Worm (Caenorhabditis elegans) whole organism, L4 larva: Measurements from ENCODE around the gene F22D3.4.

ENCODE experiments used
- F10B5.3 ChIP-seq: sonication (generic microtip); optimal IDR thresholded peaks from 2 replicates; lab custom pipeline; 2016; ENCODE audit warnings: mild to moderate bottlenecking, missing genetic modification characterization, missing compliant biosample characterization
- F37D6.2 ChIP-seq: sonication (generic microtip); optimal IDR thresholded peaks from 2 replicates; lab custom pipeline; 2016; ENCODE audit warnings: mild to moderate bottlenecking, missing genetic modification characterization, missing compliant biosample characterization
- F49E8.2 ChIP-seq: sonication (generic microtip); optimal IDR thresholded peaks from 2 replicates; lab custom pipeline; 2016; ENCODE audit warnings: missing compliant biosample characterization, mild to moderate bottlenecking, missing genetic modification characterization, borderline replicate concordance
- T20F7.1 ChIP-seq: fragments of 200-800 bp; sonication (Bioruptor generic); optimal IDR thresholded peaks from 2 replicates; lab custom pipeline; 2018; ENCODE audit warnings: mild to moderate bottlenecking, missing genetic modification characterization, missing compliant biosample characterization
- T26A8.4 ChIP-seq: fragments of 200-800 bp; sonication (Bioruptor generic); IDR thresholded peaks from 2 replicates; pipeline ENCODE4 v1.3.6; 2022; ENCODE audit warnings: missing genetic modification characterization, missing compliant biosample characterization
- Y5F2A.4 ChIP-seq: fragments of 200-800 bp; sonication (Bioruptor generic); optimal IDR thresholded peaks from 2 replicates; lab custom pipeline; 2018; ENCODE audit warnings: mild to moderate bottlenecking, missing genetic modification characterization, missing compliant biosample characterization
- Y75B8A.6 ChIP-seq: fragments of 200-800 bp; sonication (Bioruptor generic); IDR thresholded peaks from 2 replicates; pipeline ENCODE4 v1.3.6; 2022; ENCODE audit warnings: missing genetic modification reagents, missing genetic modification characterization, missing compliant biosample characterization
- ZK337.2 ChIP-seq: fragments of 200-800 bp; sonication (Bioruptor generic); IDR thresholded peaks from 2 replicates; pipeline ENCODE4 v1.3.6; 2022; ENCODE audit warnings: missing genetic modification reagents, missing genetic modification characterization, missing compliant biosample characterization
- ZK546.5 ChIP-seq, 2 experiments: sonication (generic microtip); optimal IDR thresholded peaks; 2 replicates each; lab custom pipeline; 2017; ENCODE audit warnings: missing biosample characterization in 2 of 2, missing genetic modification characterization in 2 of 2
- ama-1 ChIP-seq: fragments of 150-350 bp; optimal IDR thresholded peaks from 2 replicates; lab custom pipeline; 2014; ENCODE audit warnings: inconsistent platforms, mixed read lengths
- ceh-20 ChIP-seq: fragments of 200-800 bp; sonication (Bioruptor generic); IDR thresholded peaks from 2 replicates; pipeline ENCODE4 v1.3.6; 2022; ENCODE audit warnings: missing genetic modification reagents, missing genetic modification characterization, missing compliant biosample characterization
- ceh-44 ChIP-seq: fragments of 200-800 bp; sonication (Bioruptor generic); IDR thresholded peaks from 2 replicates; pipeline ENCODE4 v1.3.6; 2022; ENCODE audit warnings: missing genetic modification reagents, missing genetic modification characterization, missing compliant biosample characterization
- ceh-82 ChIP-seq: sonication (generic microtip); optimal IDR thresholded peaks from 2 replicates; lab custom pipeline; 2017; ENCODE audit warnings: missing biosample characterization, missing genetic modification characterization
- daf-12 ChIP-seq: fragments of 150-350 bp; optimal IDR thresholded peaks from 2 replicates; lab custom pipeline; 2014; ENCODE audit warnings: missing biosample characterization, missing genetic modification reagents, missing genetic modification characterization
- daf-16 ChIP-seq, 3 experiments: sonication (generic microtip); optimal IDR thresholded peaks; 2 replicates each; lab custom pipeline; 2016 to 2017; ENCODE audit warnings: missing genetic modification characterization in 3 of 3, missing genetic modification reagents in 3 of 3, mild to moderate bottlenecking in 2 of 3, missing compliant biosample characterization in 2 of 3, missing biosample characterization in 1 of 3, moderate library complexity in 1 of 3
- daf-19 ChIP-seq: fragments of 200-800 bp; sonication (Bioruptor generic); conservative IDR thresholded peaks from 2 replicates; pipeline ENCODE4 v1.3.6; 2022; ENCODE audit warnings: missing genetic modification characterization, missing compliant biosample characterization
- daf-8 ChIP-seq: fragments of 200-800 bp; sonication (Bioruptor generic); IDR thresholded peaks from 2 replicates; pipeline ENCODE4 v1.3.6; 2022; ENCODE audit warnings: missing genetic modification characterization, missing compliant biosample characterization
- dmd-6 ChIP-seq: fragments of 200-800 bp; sonication (Bioruptor generic); IDR thresholded peaks from 2 replicates; pipeline ENCODE4 v1.3.6; 2022; ENCODE audit warnings: missing genetic modification reagents, missing genetic modification characterization, missing compliant biosample characterization
- dmd-8 ChIP-seq: fragments of 200-800 bp; sonication (Bioruptor generic); IDR thresholded peaks from 2 replicates; pipeline ENCODE4 v1.3.6; 2022; ENCODE audit warnings: missing genetic modification characterization, missing compliant biosample characterization
- dpl-1 ChIP-seq: fragments of 150-350 bp; optimal IDR thresholded peaks from 2 replicates; lab custom pipeline; 2014; ENCODE audit warnings: missing biosample characterization, missing genetic modification reagents, missing genetic modification characterization
- duxl-1 ChIP-seq: sonication (generic microtip); optimal IDR thresholded peaks from 2 replicates; lab custom pipeline; 2016; ENCODE audit warnings: mild to moderate bottlenecking, missing genetic modification characterization, moderate library complexity, missing compliant biosample characterization; ENCODE audit not compliant: poor library complexity
- egl-27 ChIP-seq: sonication (generic microtip); optimal IDR thresholded peaks from 3 replicates; lab custom pipeline; 2017; ENCODE audit warnings: missing biosample characterization, missing genetic modification reagents, missing genetic modification characterization
- egl-43 ChIP-seq: fragments of 200-800 bp; sonication (Bioruptor generic); IDR thresholded peaks from 2 replicates; pipeline ENCODE4 v1.3.6; 2022; ENCODE audit warnings: missing genetic modification reagents, missing genetic modification characterization, missing compliant biosample characterization
- fos-1 ChIP-seq: fragments of 150-350 bp; optimal IDR thresholded peaks from 2 replicates; lab custom pipeline; 2014; ENCODE audit warnings: missing biosample characterization, missing genetic modification characterization
- gei-8 ChIP-seq: fragments of 200-800 bp; sonication (Bioruptor generic); optimal IDR thresholded peaks from 2 replicates; lab custom pipeline; 2018; ENCODE audit warnings: mild to moderate bottlenecking, missing genetic modification characterization, missing compliant biosample characterization
- hif-1 ChIP-seq, 2 experiments: sonication (generic microtip); optimal IDR thresholded peaks; 2 replicates each; lab custom pipeline; 2016 to 2017; ENCODE audit warnings: missing compliant biosample characterization in 2 of 2, missing genetic modification characterization in 2 of 2, missing genetic modification reagents in 2 of 2, missing genotype in 2 of 2, mild to moderate bottlenecking in 1 of 2
- hlh-11 ChIP-seq: fragments of 200-800 bp; sonication (Bioruptor generic); optimal IDR thresholded peaks from 2 replicates; lab custom pipeline; 2018; ENCODE audit warnings: mild to moderate bottlenecking, missing genetic modification characterization, missing compliant biosample characterization
- hlh-30 ChIP-seq: sonication (generic microtip); optimal IDR thresholded peaks from 2 replicates; lab custom pipeline; 2017; ENCODE audit warnings: antibody characterized with exemption, mild to moderate bottlenecking, missing genetic modification characterization, missing compliant biosample characterization; ENCODE audit not compliant: insufficient read depth
- hmg-1.1 ChIP-seq: fragments of 200-800 bp; sonication (Bioruptor generic); IDR thresholded peaks from 2 replicates; pipeline ENCODE4 v1.3.6; 2022; ENCODE audit warnings: missing genetic modification reagents, missing genetic modification characterization, missing compliant biosample characterization
- lin-39 ChIP-seq: fragments of 150-350 bp; optimal IDR thresholded peaks from 2 replicates; lab custom pipeline; 2014; ENCODE audit warnings: missing biosample characterization, missing genetic modification reagents, missing genetic modification characterization
- mep-1 ChIP-seq: fragments of 150-350 bp; sonication (generic microtip); optimal IDR thresholded peaks from 3 replicates; lab custom pipeline; 2014; ENCODE audit warnings: missing biosample characterization, missing genetic modification characterization
- nhr-11 ChIP-seq: fragments of 150-350 bp; optimal IDR thresholded peaks from 2 replicates; lab custom pipeline; 2014; ENCODE audit warnings: missing biosample characterization, missing genetic modification characterization
- nhr-28 ChIP-seq: fragments of 150-350 bp; optimal IDR thresholded peaks from 2 replicates; lab custom pipeline; 2014; ENCODE audit warnings: missing biosample characterization, missing genetic modification characterization
- nhr-41 ChIP-seq: fragments of 200-800 bp; sonication (Bioruptor generic); IDR thresholded peaks from 2 replicates; pipeline ENCODE4 v1.3.6; 2022; ENCODE audit warnings: missing genetic modification reagents, missing genetic modification characterization, missing compliant biosample characterization
- nhr-42 ChIP-seq: fragments of 200-800 bp; sonication (Bioruptor generic); IDR thresholded peaks from 2 replicates; pipeline ENCODE4 v1.3.6; 2022; ENCODE audit warnings: missing genetic modification characterization, missing compliant biosample characterization
- nhr-76 ChIP-seq: fragments of 150-350 bp; optimal IDR thresholded peaks from 2 replicates; lab custom pipeline; 2014; ENCODE audit warnings: missing biosample characterization, missing genetic modification characterization
- nhr-77 ChIP-seq: fragments of 150-350 bp; optimal IDR thresholded peaks from 2 replicates; lab custom pipeline; 2014; ENCODE audit warnings: missing biosample characterization, missing genetic modification characterization
- pha-4 ChIP-seq, 2 experiments: fragments of 150-350 bp in 1 of 2; fragments of 200-800 bp in 1 of 2; sonication (Bioruptor generic) in 1 of 2; IDR thresholded peaks in 1 of 2; optimal IDR thresholded peaks in 1 of 2; 2 replicates each; pipeline versions ENCODE4 v1.3.6 to Lab custom; 2014 to 2022; ENCODE audit warnings: missing genetic modification characterization in 2 of 2, missing genetic modification reagents in 2 of 2, missing biosample characterization in 1 of 2, missing compliant biosample characterization in 1 of 2
- pqm-1 ChIP-seq: sonication (generic microtip); optimal IDR thresholded peaks from 2 replicates; lab custom pipeline; 2017; ENCODE audit warnings: missing biosample characterization, missing genetic modification characterization
- rbr-2 ChIP-seq: sonication (generic microtip); optimal IDR thresholded peaks from 2 replicates; lab custom pipeline; 2016; ENCODE audit warnings: missing genotype, missing genetic modification characterization, missing compliant biosample characterization
- snpc-1.2 ChIP-seq: fragments of 200-800 bp; sonication (Bioruptor generic); IDR thresholded peaks from 2 replicates; pipeline ENCODE4 v1.3.6; 2022; ENCODE audit warnings: missing genetic modification reagents, missing genetic modification characterization, missing compliant biosample characterization
- spr-3 ChIP-seq: fragments of 200-800 bp; sonication (Bioruptor generic); optimal IDR thresholded peaks from 2 replicates; lab custom pipeline; 2018; ENCODE audit warnings: mild to moderate bottlenecking, missing genetic modification characterization, missing compliant biosample characterization
- unc-130 ChIP-seq: sonication (generic microtip); optimal IDR thresholded peaks from 2 replicates; lab custom pipeline; 2016; ENCODE audit warnings: missing genetic modification reagents, missing genetic modification characterization, missing compliant biosample characterization
- unc-39 ChIP-seq: sonication (generic microtip); optimal IDR thresholded peaks from 2 replicates; lab custom pipeline; 2017; ENCODE audit warnings: missing biosample characterization, missing genetic modification characterization
- zag-1 ChIP-seq: fragments of 150-350 bp; optimal IDR thresholded peaks from 2 replicates; lab custom pipeline; 2014; ENCODE audit warnings: missing biosample characterization, missing genetic modification characterization
- zfp-3 ChIP-seq: fragments of 200-800 bp; sonication (Bioruptor generic); conservative IDR thresholded peaks from 2 replicates; pipeline ENCODE4 v1.3.6; 2022; ENCODE audit warnings: missing genetic modification reagents, missing genetic modification characterization, missing compliant biosample characterization
- ztf-11 ChIP-seq: fragments of 150-350 bp; optimal IDR thresholded peaks from 2 replicates; lab custom pipeline; 2014; ENCODE audit warnings: missing biosample characterization, missing genetic modification characterization

F22D3.4 gene

ce11 chrII:6888211-6888610, 39.2 kb downstream of the F22D3.4 start (continued):
- no peak for TF ChIP-seq unc-39 (tag; lab: Kevin White, UChicago)
- peak; percentile 93 for TF ChIP-seq zfp-3 (GFP tag; lab: Robert Waterston, UW)
- TF ChIP-seq daf-8 (GFP tag; lab: Robert Waterston, UW) = no peak
- no peak for TF ChIP-seq egl-27 (tag; lab: Kevin White, UChicago)
- no peak for TF ChIP-seq F37D6.2 (tag; lab: Kevin White, UChicago)
- peak; percentile 27 to 63 for TF ChIP-seq daf-16 (GFP tag; optimal IDR thresholded peaks at IDR 0.05; lab: Kevin White, UChicago)
- TF ChIP-seq daf-16 (tag; optimal IDR thresholded peaks at IDR 0.05; lab: Kevin White, UChicago) = peak; percentile 64
- TF ChIP-seq T20F7.1 (GFP tag; lab: Kevin White, UChicago) = peak; percentile 69
- TF ChIP-seq F10B5.3 = no peak
- TF ChIP-seq ceh-20 (GFP tag; lab: Robert Waterston, UW) = 0 out of 2 replicates have a peak, but pooled peaks have one; percentile 28
- no peak for TF ChIP-seq gei-8 (GFP tag; lab: Kevin White, UChicago)
- no peak for TF ChIP-seq ceh-44 (GFP tag; lab: Robert Waterston, UW)
- TF ChIP-seq daf-19 = no peak
- TF ChIP-seq nhr-28 (tag; lab: Kevin White, UChicago) = peak; percentile 49
- TF ChIP-seq snpc-1.2 (GFP tag; lab: Robert Waterston, UW) = no peak
- TF ChIP-seq hif-1 (tag; optimal IDR thresholded peaks at IDR 0.05; lab: Kevin White, UChicago) = no peak
- peak; percentile 8 for TF ChIP-seq nhr-76 (tag; lab: Kevin White, UChicago)
- TF ChIP-seq dpl-1 (GFP tag; lab: Kevin White, UChicago) = no peak
- TF ChIP-seq hlh-30 (tag; lab: Kevin White, UChicago) = peak; percentile 22
- TF ChIP-seq spr-3 = no peak
- peak; percentile 90 for TF ChIP-seq mep-1 (tag; lab: Kevin White, UChicago)
- TF ChIP-seq nhr-11 (tag; lab: Kevin White, UChicago) = no peak
- no peak for TF ChIP-seq ZK337.2
- no peak for TF ChIP-seq lin-39 (tag; lab: Kevin White, UChicago)
- TF ChIP-seq egl-43 (GFP tag; lab: Robert Waterston, UW) = no peak
- no peak for TF ChIP-seq fos-1
- no peak for TF ChIP-seq nhr-41
- TF ChIP-seq nhr-77 = peak; percentile 80
- TF ChIP-seq hlh-11 = peak; percentile 55

DNA sequence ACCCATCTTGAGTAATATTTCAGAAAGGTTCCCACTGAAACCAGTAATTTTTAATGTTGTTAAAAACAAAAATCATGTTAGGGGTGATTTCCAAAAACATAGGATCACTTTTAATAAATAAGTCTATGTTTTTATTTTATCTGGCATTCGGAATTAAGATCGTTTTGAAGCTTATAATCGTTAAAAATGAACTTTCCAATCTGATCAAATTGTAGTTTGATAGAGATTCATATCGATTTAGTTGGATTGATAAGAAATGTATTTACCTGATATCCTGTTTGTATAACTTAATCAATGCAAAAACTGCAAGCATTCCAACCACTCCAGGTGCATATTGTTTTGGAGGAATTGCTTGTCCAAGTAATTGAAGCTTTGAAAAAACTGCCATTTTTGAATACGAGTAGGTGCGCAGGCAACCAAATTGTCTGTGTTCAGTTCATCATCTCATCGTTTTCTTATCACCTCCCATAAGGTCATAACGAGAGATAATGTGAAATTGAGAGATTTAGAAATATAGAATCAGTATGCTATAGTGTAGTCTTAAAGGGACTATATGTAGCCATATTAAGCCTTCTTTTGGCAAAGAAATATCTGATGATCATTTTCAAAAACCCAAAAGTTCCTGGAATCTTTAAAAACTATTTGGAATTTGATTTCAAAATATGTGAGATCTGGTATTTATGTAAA, 39.9 kb downstream of the F22D3.4 start, which contains the start of gene pmp-2:
Gene pmp-2, minus strand, starts transcription at position 487 of the 687 bp plus-strand sequence.
- TF ChIP-seq pqm-1 = peak; percentile 29
- TF ChIP-seq F49E8.2 (tag; lab: Kevin White, UChicago) = no peak
- TF ChIP-seq hlh-30 (tag; lab: Kevin White, UChicago) = no peak
- TF ChIP-seq mep-1 (tag; lab: Kevin White, UChicago) = no peak
- TF ChIP-seq hlh-11 = peak; percentile 1
- TF ChIP-seq ztf-11 (tag; lab: Kevin White, UChicago) = no peak
- TF ChIP-seq nhr-41 = 0 out of 2 replicates have a peak, but pooled peaks have one; percentile 21
- no peak for TF ChIP-seq T26A8.4
- peak; percentile 75 for TF ChIP-seq nhr-28 (tag; lab: Kevin White, UChicago)
- TF ChIP-seq ceh-82 (tag; lab: Kevin White, UChicago) = no peak
- TF ChIP-seq daf-16 (GFP tag; optimal IDR thresholded peaks at IDR 0.05; lab: Kevin White, UChicago) = no peak
- peak; percentile 23 for TF ChIP-seq daf-16 (tag; optimal IDR thresholded peaks at IDR 0.05; lab: Kevin White, UChicago)
- no peak for TF ChIP-seq hif-1 (tag; optimal IDR thresholded peaks at IDR 0.05; lab: Kevin White, UChicago)
- no peak for TF ChIP-seq hmg-1.1 (GFP tag; lab: Robert Waterston, UW)
- TF ChIP-seq T20F7.1 (GFP tag; lab: Kevin White, UChicago) = no peak
- no peak for TF ChIP-seq unc-130 (GFP tag; lab: Kevin White, UChicago)
- TF ChIP-seq rbr-2 = no peak
- TF ChIP-seq Y5F2A.4 = no peak
- no peak for TF ChIP-seq Y75B8A.6 (GFP tag; lab: Robert Waterston, UW)
- TF ChIP-seq daf-12 (tag; lab: Kevin White, UChicago) = no peak
- no peak for TF ChIP-seq nhr-76 (tag; lab: Kevin White, UChicago)
- no peak for TF ChIP-seq duxl-1 (tag; lab: Kevin White, UChicago)
- TF ChIP-seq egl-27 (tag; lab: Kevin White, UChicago) = no peak
- no peak for TF ChIP-seq zfp-3 (GFP tag; lab: Robert Waterston, UW)
- TF ChIP-seq ama-1 (lab: Kevin White, UChicago) = no peak
- TF ChIP-seq ZK546.5 (tag; optimal IDR thresholded peaks at IDR 0.05; lab: Kevin White, UChicago) = no peak
- TF ChIP-seq dmd-6 (GFP tag; lab: Robert Waterston, UW) = 0 out of 2 replicates have a peak, but pooled peaks have one; percentile 14
- TF ChIP-seq dmd-8 (GFP tag; lab: Robert Waterston, UW) = no peak
- no peak for TF ChIP-seq nhr-42 (GFP tag; lab: Robert Waterston, UW)
- TF ChIP-seq pha-4 (GFP tag; IDR thresholded peaks at IDR 0.05; lab: Robert Waterston, UW) = no peak
- no peak for TF ChIP-seq pha-4 (tag; optimal IDR thresholded peaks at IDR 0.05; lab: Kevin White, UChicago)
- no peak for TF ChIP-seq zag-1 (tag; lab: Kevin White, UChicago)
